Fruit fly (Drosophila melanogaster) whole organism, embryonic: ENCODE results near the gene CG12560.
A peak's percentile ranks its signal among the peaks of the same experiment; 100 is the strongest.

Experiments used
- Bgb ChIP-seq: fragments of 200-800 bp; sonication (Bioruptor generic); IDR thresholded peaks from 2 replicates; pipeline ENCODE4 v1.3.6; 2022; ENCODE audit warnings: missing biosample characterization, missing genetic modification characterization; ENCODE audit not compliant: partially characterized antibody
- CG1024 ChIP-seq: fragments of 200-800 bp; sonication (Bioruptor generic); IDR thresholded peaks from 2 replicates; pipeline ENCODE4 v1.3.6; 2022; ENCODE audit warnings: missing biosample characterization, missing genetic modification characterization
- CG10267 ChIP-seq: fragments of 200-800 bp; sonication (Bioruptor generic); optimal IDR thresholded peaks from 2 replicates; lab custom pipeline; 2018; ENCODE audit warnings: missing biosample characterization, mild to moderate bottlenecking, missing genetic modification characterization, moderate library complexity
- CG10959 ChIP-seq: fragments of 200-800 bp; sonication (Bioruptor generic); IDR thresholded peaks from 2 replicates; pipeline ENCODE4 v1.3.6; 2022; ENCODE audit warnings: missing biosample characterization, missing genetic modification characterization
- CG11093 ChIP-seq: fragments of 200-800 bp; sonication (Bioruptor generic); IDR thresholded peaks from 3 replicates; pipeline ENCODE4 v1.3.6; 2022; ENCODE audit warnings: missing biosample characterization, missing genetic modification characterization
- CG11456 ChIP-seq: fragments of 200-800 bp; sonication (Bioruptor generic); IDR thresholded peaks from 3 replicates; pipeline ENCODE4 v1.3.6; 2022; ENCODE audit warnings: missing biosample characterization, missing genetic modification characterization
- CG11560 ChIP-seq: fragments of 200-800 bp; sonication (Bioruptor generic); IDR thresholded peaks from 3 replicates; pipeline ENCODE4 v1.3.6; 2022; ENCODE audit warnings: missing biosample characterization, missing genetic modification characterization
- CG12299 ChIP-seq: fragments of 200-800 bp; sonication (Bioruptor generic); optimal IDR thresholded peaks from 2 replicates; lab custom pipeline; 2018; ENCODE audit warnings: missing biosample characterization, mild to moderate bottlenecking, missing genetic modification characterization
- CG12659 ChIP-seq: fragments of 200-800 bp; sonication (Bioruptor generic); optimal IDR thresholded peaks from 3 replicates; lab custom pipeline; 2017; ENCODE audit warnings: mild to moderate bottlenecking, missing biosample characterization, missing genetic modification reagents, missing genetic modification characterization
- CG1529 ChIP-seq: fragments of 200-800 bp; sonication (Bioruptor generic); optimal IDR thresholded peaks from 3 replicates; lab custom pipeline; 2018; ENCODE audit warnings: missing biosample characterization, missing genetic modification characterization
- CG15514 ChIP-seq: fragments of 200-800 bp; sonication (Bioruptor generic); optimal IDR thresholded peaks from 3 replicates; lab custom pipeline; 2017; ENCODE audit warnings: missing biosample characterization, missing genetic modification characterization, mild to moderate bottlenecking, moderate library complexity, missing genetic modification reagents
- CG17385 ChIP-seq: fragments of 200-800 bp; sonication (Bioruptor generic); optimal IDR thresholded peaks from 3 replicates; lab custom pipeline; 2018; ENCODE audit warnings: missing biosample characterization, mild to moderate bottlenecking, missing genetic modification characterization
- CG18599 ChIP-seq: fragments of 200-800 bp; sonication (Bioruptor generic); optimal IDR thresholded peaks from 3 replicates; lab custom pipeline; 2017; ENCODE audit warnings: missing biosample characterization, missing genetic modification characterization, mild to moderate bottlenecking, moderate library complexity, missing genetic modification reagents
- CG32532 ChIP-seq: fragments of 200-800 bp; sonication (Bioruptor generic); IDR thresholded peaks from 2 replicates; pipeline ENCODE4 v1.3.6; 2022; ENCODE audit warnings: missing biosample characterization, missing genetic modification characterization
- CG34376 ChIP-seq: fragments of 200-800 bp; sonication (Bioruptor generic); optimal IDR thresholded peaks from 2 replicates; lab custom pipeline; 2018; ENCODE audit warnings: missing biosample characterization, mild to moderate bottlenecking, missing genetic modification characterization
- CG4282 ChIP-seq: fragments of 200-800 bp; sonication (Bioruptor generic); optimal IDR thresholded peaks from 2 replicates; lab custom pipeline; 2016; ENCODE audit warnings: missing biosample characterization, missing genetic modification characterization
- CG6254 ChIP-seq: fragments of 200-800 bp; sonication (Bioruptor generic); optimal IDR thresholded peaks from 3 replicates; lab custom pipeline; 2017; ENCODE audit warnings: mild to moderate bottlenecking, missing biosample characterization, missing genetic modification reagents, missing genetic modification characterization
- CG6813 ChIP-seq: fragments of 200-800 bp; sonication (Bioruptor generic); optimal IDR thresholded peaks from 2 replicates; lab custom pipeline; 2017; ENCODE audit warnings: missing biosample characterization, missing genetic modification characterization, mild to moderate bottlenecking, moderate library complexity, missing genetic modification reagents
- CG7839 ChIP-seq: fragments of 200-800 bp; sonication (Bioruptor generic); optimal IDR thresholded peaks from 3 replicates; lab custom pipeline; 2018; ENCODE audit warnings: missing biosample characterization, mild to moderate bottlenecking, missing genetic modification characterization, moderate library complexity
- CG9876 ChIP-seq: fragments of 200-800 bp; sonication (Bioruptor generic); optimal IDR thresholded peaks from 2 replicates; lab custom pipeline; 2016; ENCODE audit warnings: missing biosample characterization, missing genetic modification characterization
- CG9932 ChIP-seq: fragments of 200-800 bp; sonication (Bioruptor generic); IDR thresholded peaks from 2 replicates; pipeline ENCODE4 v1.3.6; 2022; ENCODE audit warnings: missing biosample characterization, missing genetic modification characterization
- Chrac-16 ChIP-seq: fragments of 200-800 bp; sonication (Bioruptor generic); optimal IDR thresholded peaks from 3 replicates; lab custom pipeline; 2016; ENCODE audit warnings: missing biosample characterization, missing genetic modification characterization
- Dad ChIP-seq: fragments of 200-800 bp; sonication (Bioruptor generic); optimal IDR thresholded peaks from 3 replicates; lab custom pipeline; 2016; ENCODE audit warnings: missing biosample characterization, missing genetic modification characterization
- Dbx ChIP-seq: fragments of 200-800 bp; sonication (Bioruptor generic); IDR thresholded peaks from 3 replicates; pipeline ENCODE4 v1.3.6; 2022; ENCODE audit warnings: missing biosample characterization, missing genetic modification characterization
- Dll ChIP-seq: fragments of 200-800 bp; sonication (Bioruptor generic); IDR thresholded peaks from 4 replicates; pipeline ENCODE4 v1.3.6; 2022; ENCODE audit warnings: missing biosample characterization, missing genetic modification characterization; ENCODE audit not compliant: partially characterized antibody
- Hr51 ChIP-seq, 2 experiments: fragments of 200-800 bp; sonication (Bioruptor generic); optimal IDR thresholded peaks; 2 replicates in 1 of 2; 3 replicates in 1 of 2; lab custom pipeline; 2016 to 2018; ENCODE audit warnings: missing biosample characterization in 2 of 2, missing genetic modification characterization in 2 of 2, mild to moderate bottlenecking in 1 of 2, moderate library complexity in 1 of 2
- Mrtf ChIP-seq: fragments of 200-800 bp; sonication (Bioruptor generic); IDR thresholded peaks from 3 replicates; pipeline ENCODE4 v1.3.6; 2022; ENCODE audit warnings: missing biosample characterization, missing genetic modification characterization
- Nf-YB ChIP-seq: fragments of 200-800 bp; sonication (Bioruptor generic); optimal IDR thresholded peaks from 3 replicates; lab custom pipeline; 2019; ENCODE audit warnings: missing biosample characterization, mild to moderate bottlenecking, missing genetic modification characterization, moderate library complexity
- Oli ChIP-seq: fragments of 200-800 bp; sonication (Bioruptor generic); optimal IDR thresholded peaks from 2 replicates; lab custom pipeline; 2018; ENCODE audit warnings: missing biosample characterization, mild to moderate bottlenecking, missing genetic modification characterization, moderate library complexity
- Opbp ChIP-seq: fragments of 200-800 bp; sonication (Bioruptor generic); IDR thresholded peaks from 3 replicates; pipeline ENCODE4 v1.3.6; 2022; ENCODE audit warnings: missing biosample characterization, missing genetic modification characterization; ENCODE audit not compliant: partially characterized antibody
- Trl ChIP-seq, 3 experiments: fragments of >200 bp in 2 of 3; fragments of 200-800 bp in 1 of 3; sonication (Bioruptor generic) in 1 of 3; optimal IDR thresholded peaks; 2 replicates in 1 of 3; 3 replicates in 2 of 3; lab custom pipeline; 2016 to 2017; ENCODE audit warnings: missing biosample characterization in 1 of 3, missing genetic modification characterization in 1 of 3
- ase ChIP-seq: fragments of 200-800 bp; sonication (Bioruptor generic); IDR thresholded peaks from 3 replicates; pipeline ENCODE4 v1.3.6; 2022; ENCODE audit warnings: missing biosample characterization, missing genetic modification characterization
- br ChIP-seq: fragments of >200 bp; optimal IDR thresholded peaks from 2 replicates; lab custom pipeline; 2017
- btn ChIP-seq: fragments of 200-800 bp; sonication (Bioruptor generic); optimal IDR thresholded peaks from 2 replicates; lab custom pipeline; 2016; ENCODE audit warnings: missing biosample characterization, missing genetic modification characterization
- chn ChIP-seq: fragments of 200-800 bp; sonication (Bioruptor generic); optimal IDR thresholded peaks from 2 replicates; lab custom pipeline; 2016; ENCODE audit warnings: missing biosample characterization, missing genetic modification characterization
- gcm2 ChIP-seq: fragments of 200-800 bp; sonication (Bioruptor generic); optimal IDR thresholded peaks from 2 replicates; lab custom pipeline; 2016; ENCODE audit warnings: missing biosample characterization, missing genetic modification characterization
- gem ChIP-seq: fragments of 200-800 bp; sonication (Bioruptor generic); optimal IDR thresholded peaks from 2 replicates; lab custom pipeline; 2019; ENCODE audit warnings: missing biosample characterization, mild to moderate bottlenecking, missing genetic modification characterization, moderate library complexity
- knrl ChIP-seq: fragments of 200-800 bp; sonication (Bioruptor generic); IDR thresholded peaks from 3 replicates; pipeline ENCODE4 v1.3.6; 2022; ENCODE audit warnings: missing biosample characterization, missing genetic modification characterization; ENCODE audit not compliant: partially characterized antibody
- lola ChIP-seq, 3 experiments: fragments of >200 bp in 2 of 3; fragments of 200-800 bp in 1 of 3; sonication (Bioruptor generic) in 1 of 3; optimal IDR thresholded peaks; 2 replicates each; lab custom pipeline; 2017 to 2019; ENCODE audit warnings: missing biosample characterization in 3 of 3, missing genetic modification characterization in 3 of 3, mild to moderate bottlenecking in 1 of 3, moderate library complexity in 1 of 3
- org-1 ChIP-seq: fragments of 200-800 bp; sonication (Bioruptor generic); optimal IDR thresholded peaks from 2 replicates; lab custom pipeline; 2017; ENCODE audit warnings: missing biosample characterization, missing genetic modification characterization
- row ChIP-seq: fragments of 200-800 bp; sonication (Bioruptor generic); IDR thresholded peaks from 3 replicates; pipeline ENCODE4 v1.3.6; 2022; ENCODE audit warnings: missing biosample characterization, missing genetic modification characterization
- sens-2 ChIP-seq: fragments of 200-800 bp; sonication (Bioruptor generic); IDR thresholded peaks from 2 replicates; pipeline ENCODE4 v1.3.6; 2022; ENCODE audit warnings: missing biosample characterization, missing genetic modification characterization
- slou ChIP-seq: fragments of 200-800 bp; sonication (Bioruptor generic); optimal IDR thresholded peaks from 3 replicates; lab custom pipeline; 2016; ENCODE audit warnings: missing biosample characterization, missing genetic modification characterization
- stwl ChIP-seq: fragments of 200-800 bp; sonication (Bioruptor generic); optimal IDR thresholded peaks from 3 replicates; lab custom pipeline; 2018; ENCODE audit warnings: missing biosample characterization, mild to moderate bottlenecking, missing genetic modification characterization, moderate library complexity
- yki ChIP-seq: fragments of >200 bp; optimal IDR thresholded peaks from 3 replicates; lab custom pipeline; 2018
- z ChIP-seq: fragments of 200-800 bp; sonication (Bioruptor generic); IDR thresholded peaks from 3 replicates; pipeline ENCODE4 v1.3.6; 2022; ENCODE audit warnings: missing biosample characterization, missing genetic modification characterization

CG12560 gene

dm6 chr2L:8031588-8031987, 22.3 kb upstream of the CG12560 start (continued):
- no peak for TF ChIP-seq Bgb
- TF ChIP-seq chn (GFP tag; lab: Kevin White, UChicago), result peak; percentile 8
- TF ChIP-seq CG15514 (GFP tag; lab: Kevin White, UChicago), result peak; percentile 12
- TF ChIP-seq CG6813, result peak; percentile 27
- no peak for TF ChIP-seq CG11560
- no peak for TF ChIP-seq CG11093 (GFP tag; lab: Robert Waterston, UW)
- no peak for TF ChIP-seq br (lab: Kevin White, UChicago)
- TF ChIP-seq Dad (GFP tag; lab: Kevin White, UChicago), result no peak
- TF ChIP-seq gem (tag; lab: Kevin White, UChicago), result no peak
- no peak for TF ChIP-seq Chrac-16 (GFP tag; lab: Kevin White, UChicago)
- peak; percentile 95 to 97 for TF ChIP-seq Trl (optimal IDR thresholded peaks at IDR 0.05; lab: Kevin White, UChicago)
- peak; percentile 67 for TF ChIP-seq Trl (GFP tag; optimal IDR thresholded peaks at IDR 0.05; lab: Kevin White, UChicago)
- TF ChIP-seq yki (lab: Kevin White, UChicago), result peak; percentile 78
- no peak for TF ChIP-seq CG12299 (tag; lab: Kevin White, UChicago)
- TF ChIP-seq CG6254 (GFP tag; lab: Kevin White, UChicago), result peak; percentile 9
- no peak for TF ChIP-seq CG9932 (GFP tag; lab: Robert Waterston, UW)
- TF ChIP-seq Hr51 (GFP tag; optimal IDR thresholded peaks at IDR 0.05; lab: Kevin White, UChicago), result no peak
- no peak for TF ChIP-seq slou
- TF ChIP-seq Dll (GFP tag; lab: Robert Waterston, UW), result no peak
- TF ChIP-seq CG9876 (GFP tag; lab: Kevin White, UChicago), result no peak
- no peak for TF ChIP-seq lola (GFP tag; optimal IDR thresholded peaks at IDR 0.05; lab: Kevin White, UChicago)
- TF ChIP-seq org-1, result no peak
- no peak for TF ChIP-seq CG11456
- peak; percentile 69 for TF ChIP-seq CG17385 (GFP tag; lab: Kevin White, UChicago)
- no peak for TF ChIP-seq gcm2 (GFP tag; lab: Kevin White, UChicago)
- peak; percentile 23 for TF ChIP-seq CG34376 (GFP tag; lab: Kevin White, UChicago)
- 0 out of 3 replicates have a peak, but pooled peaks have one; percentile 11 for TF ChIP-seq row (GFP tag; lab: Robert Waterston, UW)
- no peak; the same call in 2 of the 3 replicates for TF ChIP-seq Opbp
- no peak for TF ChIP-seq Mrtf (GFP tag; lab: Robert Waterston, UW)
- no peak for TF ChIP-seq ase (GFP tag; lab: Robert Waterston, UW)
- TF ChIP-seq stwl (tag; lab: Kevin White, UChicago), result no peak
- TF ChIP-seq btn (GFP tag; lab: Kevin White, UChicago), result no peak
- peak; percentile 33 for TF ChIP-seq CG18599 (GFP tag; lab: Kevin White, UChicago)
- TF ChIP-seq CG12659 (GFP tag; lab: Kevin White, UChicago), result no peak
- TF ChIP-seq CG10959 (GFP tag; lab: Robert Waterston, UW), result no peak
- TF ChIP-seq Nf-YB (GFP tag; lab: Kevin White, UChicago), result no peak
- no peak for TF ChIP-seq Dbx (GFP tag; lab: Robert Waterston, UW)
- TF ChIP-seq CG10267 (tag; lab: Kevin White, UChicago), result no peak
- TF ChIP-seq Oli (tag; lab: Kevin White, UChicago), result no peak
- no peak for TF ChIP-seq z (GFP tag; lab: Robert Waterston, UW)
- TF ChIP-seq CG7839 (tag; lab: Kevin White, UChicago), result no peak
- TF ChIP-seq CG1024 (GFP tag; lab: Robert Waterston, UW), result no peak
- TF ChIP-seq knrl (GFP tag; lab: Robert Waterston, UW), result no peak
- peak; percentile 52; the same call in 1 of the 2 replicates for TF ChIP-seq CG32532 (GFP tag; lab: Robert Waterston, UW)
- TF ChIP-seq sens-2 (GFP tag; lab: Robert Waterston, UW), result no peak
- no peak for TF ChIP-seq CG1529
- TF ChIP-seq CG4282, result no peak
- TF ChIP-seq, all 482 proteins: peak for 37
